Worm (Caenorhabditis elegans): ENCODE results near the gene R148.3.

DNA sequence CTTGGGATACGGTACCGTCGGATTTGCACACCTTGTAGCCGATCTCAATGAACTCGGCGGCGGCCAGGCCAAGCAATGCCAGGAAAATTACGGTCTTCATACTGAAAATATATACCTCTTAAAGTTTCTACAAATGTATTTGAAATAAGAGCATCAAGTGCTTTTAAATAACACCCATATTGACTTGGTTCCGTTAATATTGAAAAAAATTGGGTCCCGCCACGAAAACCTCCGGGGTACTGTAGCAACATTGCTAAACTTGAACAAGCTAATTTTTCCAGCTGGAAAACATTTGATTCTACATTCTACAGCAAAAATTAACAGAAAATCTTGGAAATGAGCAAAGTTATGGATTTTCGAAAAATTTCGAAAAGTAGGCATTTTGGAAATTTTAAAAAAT, 24.3 kb downstream of the R148.3 start, which contains the start of gene heh-1:
- TF ChIP-seq pha-4 (tag; optimal IDR thresholded peaks at IDR 0.05) (no peak), blmp-1 (tag; optimal IDR thresholded peaks at IDR 0.05) (no peak), nhr-28 (tag; optimal IDR thresholded peaks at IDR 0.05) (no peak), bed-3 (GFP tag; optimal IDR thresholded peaks at IDR 0.05) (no peak), nhr-76 (tag; optimal IDR thresholded peaks at IDR 0.05) (no peak), unc-62 (GFP tag; optimal IDR thresholded peaks at IDR 0.05) (no peak), nhr-12 (tag; optimal IDR thresholded peaks at IDR 0.05) (no peak), snpc-4 (tag; optimal IDR thresholded peaks at IDR 0.05) (no peak), ces-1 (GFP tag; optimal IDR thresholded peaks at IDR 0.05) (no peak)
